Worm (Caenorhabditis elegans) whole organism, young adult: Measurements from ENCODE around the gene C18D11.6.
A peak's percentile ranks its signal among the peaks of the same experiment; 100 is the strongest.

ENCODE experiments used
- B0019.2 ChIP-seq: fragments of 200-800 bp; sonication (Bioruptor generic); conservative IDR thresholded peaks from 2 replicates; pipeline ENCODE4 v1.3.6; 2022; ENCODE audit warnings: missing genetic modification reagents, missing genetic modification characterization, missing compliant biosample characterization
- C06A6.2 ChIP-seq: fragments of 200-800 bp; sonication (Bioruptor generic); conservative IDR thresholded peaks from 2 replicates; pipeline ENCODE4 v1.3.6; 2022; ENCODE audit warnings: missing genetic modification characterization, missing compliant biosample characterization
- D2030.7 ChIP-seq: fragments of 200-800 bp; sonication (Bioruptor generic); IDR thresholded peaks from 2 replicates; pipeline ENCODE4 v1.3.6; 2022; ENCODE audit warnings: missing genetic modification reagents, missing genetic modification characterization, missing compliant biosample characterization
- F10E7.11 ChIP-seq: sonication (generic microtip); optimal IDR thresholded peaks from 2 replicates; lab custom pipeline; 2017; ENCODE audit warnings: mild to moderate bottlenecking, missing genetic modification characterization, moderate library complexity, missing compliant biosample characterization
- F33H1.4 ChIP-seq: fragments of 200-800 bp; sonication (Bioruptor generic); IDR thresholded peaks from 2 replicates; pipeline ENCODE4 v1.3.6; 2022; ENCODE audit warnings: missing genetic modification reagents, missing genetic modification characterization, missing compliant biosample characterization
- F57A8.1 ChIP-seq: fragments of 200-800 bp; sonication (Bioruptor generic); optimal IDR thresholded peaks from 2 replicates; lab custom pipeline; 2018; ENCODE audit warnings: mild to moderate bottlenecking, missing genetic modification characterization, moderate library complexity, missing compliant biosample characterization
- T07F8.4 ChIP-seq: sonication (generic microtip); optimal IDR thresholded peaks from 2 replicates; lab custom pipeline; 2016; ENCODE audit warnings: mild to moderate bottlenecking, missing genetic modification characterization, moderate library complexity, missing compliant biosample characterization
- Y95B8A.8 ChIP-seq: fragments of 200-800 bp; sonication (Bioruptor generic); IDR thresholded peaks from 2 replicates; pipeline ENCODE4 v1.3.6; 2022; ENCODE audit warnings: missing genetic modification reagents, missing genetic modification characterization, missing compliant biosample characterization
- akir-1 ChIP-seq: fragments of 200-800 bp; sonication (Bioruptor generic); optimal IDR thresholded peaks from 2 replicates; lab custom pipeline; 2018; ENCODE audit warnings: mild to moderate bottlenecking, missing genetic modification characterization, moderate library complexity, missing compliant biosample characterization
- aptf-3 ChIP-seq: fragments of 200-800 bp; sonication (Bioruptor generic); IDR thresholded peaks from 2 replicates; pipeline ENCODE4 v1.3.6; 2022; ENCODE audit warnings: missing genetic modification characterization, missing compliant biosample characterization
- atf-7 ChIP-seq: sonication (generic microtip); optimal IDR thresholded peaks from 2 replicates; lab custom pipeline; 2017; ENCODE audit warnings: mild to moderate bottlenecking, missing genetic modification characterization, missing compliant biosample characterization
- athp-1 ChIP-seq: sonication (generic microtip); optimal IDR thresholded peaks from 2 replicates; lab custom pipeline; 2017; ENCODE audit warnings: mild to moderate bottlenecking, missing genetic modification characterization, missing compliant biosample characterization
- attf-5 ChIP-seq: fragments of 200-800 bp; sonication (Bioruptor generic); optimal IDR thresholded peaks from 2 replicates; lab custom pipeline; 2018; ENCODE audit warnings: mild to moderate bottlenecking, missing genetic modification characterization, missing compliant biosample characterization
- ccch-3 ChIP-seq: fragments of 200-800 bp; sonication (Bioruptor generic); optimal IDR thresholded peaks from 2 replicates; lab custom pipeline; 2018; ENCODE audit warnings: mild to moderate bottlenecking, missing genetic modification characterization, missing compliant biosample characterization
- ceh-58 ChIP-seq: fragments of 200-800 bp; sonication (Bioruptor generic); IDR thresholded peaks from 2 replicates; pipeline ENCODE4 v1.3.6; 2022; ENCODE audit warnings: missing genetic modification characterization, missing compliant biosample characterization
- ceh-91 ChIP-seq: fragments of 200-800 bp; sonication (Bioruptor generic); IDR thresholded peaks from 2 replicates; pipeline ENCODE4 v1.3.6; 2022; ENCODE audit warnings: missing genetic modification reagents, missing genetic modification characterization, missing compliant biosample characterization
- die-1 ChIP-seq: sonication (generic microtip); optimal IDR thresholded peaks from 2 replicates; lab custom pipeline; 2016; ENCODE audit warnings: missing genotype, mild to moderate bottlenecking, missing genetic modification characterization, missing compliant biosample characterization
- dox-1 ChIP-seq: fragments of 200-800 bp; sonication (Bioruptor generic); IDR thresholded peaks from 2 replicates; pipeline ENCODE4 v1.3.6; 2022; ENCODE audit warnings: missing genetic modification reagents, missing genetic modification characterization, missing compliant biosample characterization
- dpff-1 ChIP-seq: sonication (generic microtip); optimal IDR thresholded peaks from 2 replicates; lab custom pipeline; 2017; ENCODE audit warnings: mild to moderate bottlenecking, missing genetic modification characterization, missing compliant biosample characterization
- dpl-1 ChIP-seq: fragments of 150-350 bp; optimal IDR thresholded peaks from 2 replicates; lab custom pipeline; 2014; ENCODE audit warnings: missing biosample characterization, missing genetic modification reagents, missing genetic modification characterization
- efl-1 ChIP-seq: fragments of 150-350 bp; optimal IDR thresholded peaks from 2 replicates; lab custom pipeline; 2014; ENCODE audit warnings: missing biosample characterization, missing genetic modification reagents, missing genetic modification characterization
- egl-18 ChIP-seq: fragments of 200-800 bp; sonication (Bioruptor generic); IDR thresholded peaks from 2 replicates; pipeline ENCODE4 v1.3.6; 2022; ENCODE audit warnings: missing genetic modification reagents, missing genetic modification characterization, missing compliant biosample characterization
- ets-4 ChIP-seq: fragments of 200-800 bp; sonication (Bioruptor generic); optimal IDR thresholded peaks from 2 replicates; lab custom pipeline; 2018; ENCODE audit warnings: mild to moderate bottlenecking, missing genetic modification characterization, missing compliant biosample characterization
- gei-17 ChIP-seq: fragments of 200-800 bp; sonication (Bioruptor generic); optimal IDR thresholded peaks from 2 replicates; lab custom pipeline; 2018; ENCODE audit warnings: mild to moderate bottlenecking, missing genetic modification characterization, missing compliant biosample characterization
- hlh-26 ChIP-seq: fragments of 200-800 bp; sonication (Bioruptor generic); conservative IDR thresholded peaks from 2 replicates; pipeline ENCODE4 v1.3.6; 2022; ENCODE audit warnings: missing genetic modification reagents, missing genetic modification characterization, missing compliant biosample characterization
- lin-35 ChIP-seq, 3 experiments: fragments of 150-350 bp in 2 of 3; sonication (generic microtip) in 1 of 3; optimal IDR thresholded peaks; 2 replicates each; lab custom pipeline; 2014 to 2018; ENCODE audit warnings: missing biosample characterization in 3 of 3, missing genetic modification characterization in 3 of 3, missing genetic modification reagents in 3 of 3
- lin-40 ChIP-seq: sonication (generic microtip); optimal IDR thresholded peaks from 2 replicates; lab custom pipeline; 2016; ENCODE audit warnings: missing genetic modification characterization, mild to moderate bottlenecking, missing compliant biosample characterization, missing genotype, missing genetic modification reagents
- lin-54 ChIP-seq: fragments of 200-800 bp; sonication (Bioruptor generic); optimal IDR thresholded peaks from 2 replicates; lab custom pipeline; 2018; ENCODE audit warnings: mild to moderate bottlenecking, missing genetic modification characterization, missing compliant biosample characterization
- lsl-1 ChIP-seq: fragments of 200-800 bp; sonication (Bioruptor generic); optimal IDR thresholded peaks from 2 replicates; lab custom pipeline; 2018; ENCODE audit warnings: mild to moderate bottlenecking, missing genetic modification characterization, moderate library complexity, missing compliant biosample characterization
- sdz-38 ChIP-seq: sonication (generic microtip); optimal IDR thresholded peaks from 2 replicates; lab custom pipeline; 2016; ENCODE audit warnings: missing genotype, missing genetic modification characterization, missing compliant biosample characterization
- sptf-2 ChIP-seq: fragments of 200-800 bp; sonication (Bioruptor generic); optimal IDR thresholded peaks from 2 replicates; lab custom pipeline; 2018; ENCODE audit warnings: mild to moderate bottlenecking, missing genetic modification characterization, missing compliant biosample characterization
- unc-130 ChIP-seq: sonication (generic microtip); optimal IDR thresholded peaks from 2 replicates; lab custom pipeline; 2016; ENCODE audit warnings: missing genetic modification reagents, missing genetic modification characterization, missing compliant biosample characterization
- xnd-1 ChIP-seq: sonication (generic microtip); optimal IDR thresholded peaks from 2 replicates; lab custom pipeline; 2016; ENCODE audit warnings: missing genotype, missing genetic modification reagents, missing genetic modification characterization, missing compliant biosample characterization
- zfh-2 ChIP-seq: fragments of 200-800 bp; sonication (Bioruptor generic); conservative IDR thresholded peaks from 2 replicates; pipeline ENCODE4 v1.3.6; 2022; ENCODE audit warnings: missing genetic modification reagents, missing genetic modification characterization, missing compliant biosample characterization
- ztf-18 ChIP-seq: sonication (generic microtip); optimal IDR thresholded peaks from 2 replicates; lab custom pipeline; 2016; ENCODE audit warnings: missing genotype, mild to moderate bottlenecking, missing genetic modification characterization, missing compliant biosample characterization
- ztf-25 ChIP-seq: fragments of 200-800 bp; sonication (Bioruptor generic); IDR thresholded peaks from 2 replicates; pipeline ENCODE4 v1.3.6; 2022; ENCODE audit warnings: missing genetic modification reagents, missing genetic modification characterization, missing compliant biosample characterization
- ztf-3 ChIP-seq: fragments of 200-800 bp; sonication (Bioruptor generic); optimal IDR thresholded peaks from 2 replicates; lab custom pipeline; 2018; ENCODE audit warnings: mild to moderate bottlenecking, missing genetic modification characterization, missing compliant biosample characterization

C18D11.6 gene

ce11 chrIII:11806695-11807094 lies 3.7 kb upstream of the C18D11.6 start, which contains the start of gene C18D11.7:
TSS of gene C18D11.7 (minus strand) at chrIII:11806795.
- TF ChIP-seq gei-17 (GFP tag; lab: Kevin White, UChicago) (no peak), attf-5 (GFP tag; lab: Kevin White, UChicago) (no peak), dpff-1 (tag; lab: Kevin White, UChicago) (no peak), unc-130 (GFP tag; lab: Kevin White, UChicago) (no peak), Y95B8A.8 (GFP tag; lab: Robert Waterston, UW) (no peak), B0019.2 (GFP tag; lab: Robert Waterston, UW) (no peak), D2030.7 (GFP tag; lab: Robert Waterston, UW) (no peak), ztf-18 (tag; lab: Kevin White, UChicago) (no peak)

ce11 chrIII:11807418-11807817 lies 2.9 kb upstream of the C18D11.6 start, which contains the start of gene C18D11.10:
TSS of gene C18D11.10 (plus strand) at chrIII:11807718.
- no peak for TF ChIP-seq efl-1 (GFP tag; lab: Kevin White, UChicago)

ce11 chrIII:11808818-11809217 lies 1.5 kb upstream of the C18D11.6 start, which contains the start of gene C18D11.9:
TSS of gene C18D11.9 (plus strand) at chrIII:11809118.
- no peak for TF ChIP-seq F57A8.1 (GFP tag; lab: Kevin White, UChicago)
- TF ChIP-seq lin-54 (GFP tag; lab: Kevin White, UChicago), result no peak
- TF ChIP-seq die-1 (tag; lab: Kevin White, UChicago), result no peak
- TF ChIP-seq F10E7.11 (tag; lab: Kevin White, UChicago), result no peak
- no peak for TF ChIP-seq dpl-1 (GFP tag; lab: Kevin White, UChicago)
- no peak for TF ChIP-seq athp-1 (tag; lab: Kevin White, UChicago)
- no peak for TF ChIP-seq ztf-3 (GFP tag; lab: Kevin White, UChicago)

- TF ChIP-seq sdz-38 (tag; lab: Kevin White, UChicago) (no peak), atf-7 (no peak), hlh-26 (GFP tag; lab: Robert Waterston, UW) (no peak), zfh-2 (GFP tag; lab: Robert Waterston, UW) (0 out of 2 replicates have a peak, but pooled peaks have one; percentile 7)
Measured at ce11 chrIII:11811839-11812238, 1.5 kb downstream of the C18D11.6 start.

ce11 chrIII:11814653-11815052 lies 4.3 kb downstream of the C18D11.6 start:
- TF ChIP-seq ccch-3 (no peak), lin-40 (peak; percentile 7)

ce11 chrIII:11816523-11817003 lies 6.2 kb downstream of the C18D11.6 start, which contains the start of gene C18D11.1:
TSS of gene C18D11.1 (plus strand) at chrIII:11816573.
- TF ChIP-seq ets-4, result no peak
- no peak for TF ChIP-seq dox-1
- TF ChIP-seq xnd-1 (tag; lab: Kevin White, UChicago), result no peak
- no peak for TF ChIP-seq ztf-3 (GFP tag; lab: Kevin White, UChicago)
- no peak for TF ChIP-seq gei-17 (GFP tag; lab: Kevin White, UChicago)
- TF ChIP-seq egl-18 (GFP tag; lab: Robert Waterston, UW), result no peak
- TF ChIP-seq ceh-58 (GFP tag; lab: Robert Waterston, UW), result no peak
- no peak for TF ChIP-seq akir-1
- no peak for TF ChIP-seq ztf-25
- TF ChIP-seq C06A6.2 (GFP tag; lab: Robert Waterston, UW), result no peak
- no peak for TF ChIP-seq lin-35 (GFP tag; optimal IDR thresholded peaks at IDR 0.05; lab: Kevin White, UChicago)
- no peak for TF ChIP-seq ceh-91 (GFP tag; lab: Robert Waterston, UW)
- no peak for TF ChIP-seq T07F8.4
- no peak for TF ChIP-seq F33H1.4 (GFP tag; lab: Robert Waterston, UW)
- TF ChIP-seq aptf-3 (GFP tag; lab: Robert Waterston, UW), result no peak
- TF ChIP-seq sptf-2, result no peak
- no peak for TF ChIP-seq lsl-1
- TF ChIP-seq athp-1 (tag; lab: Kevin White, UChicago), result no peak
